Fruit fly (Drosophila melanogaster): ENCODE data around the gene Ns3.
A peak's percentile ranks its signal among the peaks of the same experiment; 100 is the strongest.

Ns3 gene

dm6 chrX:1476848-1477247, 12.8 kb upstream of the Ns3 start, which contains the start of the genes Rab27 and mei-38 (continued):
- TF ChIP-seq caup (GFP tag; optimal IDR thresholded peaks at IDR 0.05; ENCODE audit: severe bottlenecking) (peak; percentile 22), hth (optimal IDR thresholded peaks at IDR 0.05) (no peak), wdn (GFP tag; IDR thresholded peaks at IDR 0.05) (no peak)

dm6 chrX:1476436-1476835, 12.4 kb upstream of the Ns3 start:
- 0 out of 2 replicates have a peak, but pooled peaks have one; percentile 3 for TF ChIP-seq Drgx (GFP tag; IDR thresholded peaks at IDR 0.05)
- TF ChIP-seq Rx (GFP tag; IDR thresholded peaks at IDR 0.05), result no peak
- no peak for TF ChIP-seq dimm (GFP tag; IDR thresholded peaks at IDR 0.05)
- TF ChIP-seq Fer1 (GFP tag; optimal IDR thresholded peaks at IDR 0.05), result peak; percentile 87
- TF ChIP-seq Deaf1 (tag; optimal IDR thresholded peaks at IDR 0.05), result peak; percentile 43
- TF ChIP-seq scrt (GFP tag; optimal IDR thresholded peaks at IDR 0.05), result peak; percentile 92

dm6 chrX:1472222-1472621, 8.2 kb upstream of the Ns3 start, which contains the start of gene CG14780:
TSS of gene CG14780 (plus strand) at chrX:1472522.
- TF ChIP-seq HHEX (GFP tag; optimal IDR thresholded peaks at IDR 0.05) (no peak), Nf-YB (GFP tag; optimal IDR thresholded peaks at IDR 0.05) (no peak), sr (GFP tag; IDR thresholded peaks at IDR 0.05) (no peak), Gsc (GFP tag; IDR thresholded peaks at IDR 0.05) (no peak), ci (GFP tag; IDR thresholded peaks at IDR 0.05) (no peak), fu2 (GFP tag; optimal IDR thresholded peaks at IDR 0.05) (no peak), Fer2 (tag; optimal IDR thresholded peaks at IDR 0.05) (no peak), Hsf (GFP tag; optimal IDR thresholded peaks at IDR 0.05) (no peak), CG32532 (GFP tag; IDR thresholded peaks at IDR 0.05) (no peak), CG6683 (GFP tag; optimal IDR thresholded peaks at IDR 0.05) (no peak), prd (optimal IDR thresholded peaks at IDR 0.05) (no peak), prd (GFP tag; IDR thresholded peaks at IDR 0.05) (no peak), tin (GFP tag; optimal IDR thresholded peaks at IDR 0.05) (no peak), croc (GFP tag; conservative IDR thresholded peaks at IDR 0.05) (no peak), CG11560 (tag; IDR thresholded peaks at IDR 0.05) (no peak), sisA (GFP tag; IDR thresholded peaks at IDR 0.05) (no peak), ATbp (GFP tag; optimal IDR thresholded peaks at IDR 0.05) (no peak), CG12155 (GFP tag; optimal IDR thresholded peaks at IDR 0.05) (no peak)

dm6 chrX:1470562-1470961, 6.5 kb upstream of the Ns3 start, which contains the start of gene pck:
TSS of gene pck (plus strand) at chrX:1470666.
- peak; percentile 56 for TF ChIP-seq CG7556 (GFP tag; optimal IDR thresholded peaks at IDR 0.05)
- TF ChIP-seq Dll (GFP tag; IDR thresholded peaks at IDR 0.05; ENCODE audit: partially characterized antibody), result peak; percentile 60; the same call in 2 of the 4 replicates
- TF ChIP-seq CG18262 (tag; optimal IDR thresholded peaks at IDR 0.05), result peak; percentile 55
- TF ChIP-seq Stat92E (GFP tag; optimal IDR thresholded peaks at IDR 0.05), result no peak
- TF ChIP-seq Blimp-1 (GFP tag; optimal IDR thresholded peaks at IDR 0.05), result no peak
- no peak for TF ChIP-seq Dip2 (GFP tag; IDR thresholded peaks at IDR 0.05)
- TF ChIP-seq Gug (GFP tag; IDR thresholded peaks at IDR 0.05), result peak; percentile 61
- TF ChIP-seq insv (GFP tag; optimal IDR thresholded peaks at IDR 0.05), result no peak
- TF ChIP-seq ind (GFP tag; optimal IDR thresholded peaks at IDR 0.05), result peak; percentile 74
- peak; percentile 65 for TF ChIP-seq CG34224 (GFP tag; IDR thresholded peaks at IDR 0.05; ENCODE audit: partially characterized antibody)
- TF ChIP-seq CG10543 (GFP tag; optimal IDR thresholded peaks at IDR 0.05), result peak; percentile 8
- TF ChIP-seq CG11398 (GFP tag; optimal IDR thresholded peaks at IDR 0.05), result peak; percentile 40
- TF ChIP-seq ftz-f1 (GFP tag; optimal IDR thresholded peaks at IDR 0.05), result no peak
- no peak for TF ChIP-seq CG6175 (GFP tag; IDR thresholded peaks at IDR 0.05)
- peak; percentile 9 for TF ChIP-seq CG18619 (GFP tag; optimal IDR thresholded peaks at IDR 0.05)
- TF ChIP-seq CG11723 (GFP tag; optimal IDR thresholded peaks at IDR 0.05), result no peak
- TF ChIP-seq stwl (tag; optimal IDR thresholded peaks at IDR 0.05), result peak; percentile 42
- TF ChIP-seq kay (GFP tag; optimal IDR thresholded peaks at IDR 0.05), result peak; percentile 34
- TF ChIP-seq shn (GFP tag; optimal IDR thresholded peaks at IDR 0.05), result peak; percentile 44
- TF ChIP-seq CG1647 (GFP tag; optimal IDR thresholded peaks at IDR 0.05), result peak; percentile 52
- 0 out of 2 replicates have a peak, but pooled peaks have one; percentile 29 for TF ChIP-seq nerfin-2 (GFP tag; IDR thresholded peaks at IDR 0.05; ENCODE audit: partially characterized antibody)
- TF ChIP-seq her (GFP tag; optimal IDR thresholded peaks at IDR 0.05), result no peak

Data from whole organism, embryonic.